Fruit fly (Drosophila melanogaster) whole organism, embryonic: ENCODE results near the gene Ankle2.

ENCODE experiments used
- ATbp ChIP-seq: fragments of 200-800 bp; sonication (Bioruptor generic); optimal IDR thresholded peaks from 2 replicates; lab custom pipeline; 2017; ENCODE audit warnings: missing biosample characterization, mild to moderate bottlenecking, missing genetic modification characterization, missing genetic modification reagents
- B-H2 ChIP-seq: fragments of 200-800 bp; sonication (Bioruptor generic); optimal IDR thresholded peaks from 2 replicates; lab custom pipeline; 2018; ENCODE audit warnings: missing biosample characterization, mild to moderate bottlenecking, missing genetic modification characterization
- BtbVII ChIP-seq: fragments of 200-800 bp; sonication (Bioruptor generic); optimal IDR thresholded peaks from 3 replicates; lab custom pipeline; 2017; ENCODE audit warnings: missing biosample characterization, mild to moderate bottlenecking, missing genetic modification characterization
- Bteb2 ChIP-seq: fragments of 200-800 bp; sonication (Bioruptor generic); optimal IDR thresholded peaks from 2 replicates; lab custom pipeline; 2016; ENCODE audit warnings: missing biosample characterization, missing genetic modification characterization
- CG10959 ChIP-seq: fragments of 200-800 bp; sonication (Bioruptor generic); IDR thresholded peaks from 2 replicates; pipeline ENCODE4 v1.3.6; 2022; ENCODE audit warnings: missing biosample characterization, missing genetic modification characterization
- CG11696 ChIP-seq: fragments of 200-800 bp; sonication (Bioruptor generic); IDR thresholded peaks from 2 replicates; pipeline ENCODE4 v1.3.6; 2022; ENCODE audit warnings: missing biosample characterization, missing genetic modification characterization
- CG15514 ChIP-seq: fragments of 200-800 bp; sonication (Bioruptor generic); optimal IDR thresholded peaks from 3 replicates; lab custom pipeline; 2017; ENCODE audit warnings: missing biosample characterization, missing genetic modification characterization, mild to moderate bottlenecking, moderate library complexity, missing genetic modification reagents
- CG1603 ChIP-seq: fragments of 200-800 bp; sonication (Bioruptor generic); optimal IDR thresholded peaks from 2 replicates; lab custom pipeline; 2019; ENCODE audit warnings: missing biosample characterization, mild to moderate bottlenecking, missing genetic modification characterization, moderate library complexity
- CG2199 ChIP-seq: fragments of 200-800 bp; sonication (Bioruptor generic); IDR thresholded peaks from 3 replicates; pipeline ENCODE4 v1.3.6; 2022; ENCODE audit warnings: missing biosample characterization, missing genetic modification characterization
- CG32532 ChIP-seq: fragments of 200-800 bp; sonication (Bioruptor generic); IDR thresholded peaks from 2 replicates; pipeline ENCODE4 v1.3.6; 2022; ENCODE audit warnings: missing biosample characterization, missing genetic modification characterization
- CG34376 ChIP-seq: fragments of 200-800 bp; sonication (Bioruptor generic); optimal IDR thresholded peaks from 2 replicates; lab custom pipeline; 2018; ENCODE audit warnings: missing biosample characterization, mild to moderate bottlenecking, missing genetic modification characterization
- CG6683 ChIP-seq: fragments of 200-800 bp; sonication (Bioruptor generic); optimal IDR thresholded peaks from 2 replicates; lab custom pipeline; 2017; ENCODE audit warnings: missing biosample characterization, mild to moderate bottlenecking, missing genetic modification characterization, missing genetic modification reagents
- CG6689 ChIP-seq: fragments of 200-800 bp; sonication (Bioruptor generic); IDR thresholded peaks from 2 replicates; pipeline ENCODE4 v1.3.6; 2022; ENCODE audit warnings: missing biosample characterization, missing genetic modification characterization
- CG9215 ChIP-seq: fragments of 200-800 bp; sonication (Bioruptor generic); IDR thresholded peaks from 2 replicates; pipeline ENCODE4 v1.3.6; 2022; ENCODE audit warnings: missing biosample characterization, missing genetic modification characterization
- D19B ChIP-seq: fragments of 200-800 bp; sonication (Bioruptor generic); optimal IDR thresholded peaks from 2 replicates; lab custom pipeline; 2017; ENCODE audit warnings: missing biosample characterization, mild to moderate bottlenecking, missing genetic modification characterization
- Dip2 ChIP-seq: fragments of 200-800 bp; sonication (Bioruptor generic); IDR thresholded peaks from 2 replicates; pipeline ENCODE4 v1.3.6; 2022; ENCODE audit warnings: missing biosample characterization, missing genetic modification characterization
- Dip3 ChIP-seq: fragments of 200-800 bp; sonication (Bioruptor generic); optimal IDR thresholded peaks from 3 replicates; lab custom pipeline; 2016; ENCODE audit warnings: missing biosample characterization, missing genetic modification characterization
- Doc3 ChIP-seq: fragments of 200-800 bp; sonication (Bioruptor generic); IDR thresholded peaks from 3 replicates; pipeline ENCODE4 v1.3.6; 2022; ENCODE audit warnings: missing biosample characterization, missing genetic modification characterization; ENCODE audit not compliant: partially characterized antibody
- Eip74EF ChIP-seq, 2 experiments: fragments of 200-800 bp in 1 of 2; fragments of >200 bp in 1 of 2; sonication (Bioruptor generic) in 1 of 2; optimal IDR thresholded peaks; 2 replicates each; lab custom pipeline; 2017 to 2019; ENCODE audit warnings: missing biosample characterization in 2 of 2, missing genetic modification characterization in 2 of 2, mild to moderate bottlenecking in 1 of 2, moderate library complexity in 1 of 2
- Gsc ChIP-seq: fragments of 200-800 bp; sonication (Bioruptor generic); IDR thresholded peaks from 2 replicates; pipeline ENCODE4 v1.3.6; 2022; ENCODE audit warnings: missing biosample characterization, missing genetic modification characterization
- HLH3B ChIP-seq: fragments of 200-800 bp; sonication (Bioruptor generic); IDR thresholded peaks from 2 replicates; pipeline ENCODE4 v1.3.6; 2022; ENCODE audit warnings: missing biosample characterization, missing genetic modification characterization
- Lpt ChIP-seq: fragments of >200 bp; optimal IDR thresholded peaks from 2 replicates; lab custom pipeline; 2018; ENCODE audit warnings: missing biosample characterization, missing genetic modification characterization
- NK7.1 ChIP-seq: fragments of 200-800 bp; sonication (Bioruptor generic); optimal IDR thresholded peaks from 3 replicates; lab custom pipeline; 2016; ENCODE audit warnings: missing biosample characterization, missing genetic modification characterization
- Nf-YB ChIP-seq: fragments of 200-800 bp; sonication (Bioruptor generic); optimal IDR thresholded peaks from 3 replicates; lab custom pipeline; 2019; ENCODE audit warnings: missing biosample characterization, mild to moderate bottlenecking, missing genetic modification characterization, moderate library complexity
- Poxn ChIP-seq: fragments of 200-800 bp; sonication (Bioruptor generic); IDR thresholded peaks from 2 replicates; pipeline ENCODE4 v1.3.6; 2022; ENCODE audit warnings: missing biosample characterization, missing genetic modification characterization
- Ptx1 ChIP-seq: fragments of 200-800 bp; sonication (Bioruptor generic); IDR thresholded peaks from 2 replicates; pipeline ENCODE4 v1.3.6; 2022; ENCODE audit warnings: missing biosample characterization, missing genetic modification characterization
- Rx ChIP-seq: fragments of 200-800 bp; sonication (Bioruptor generic); IDR thresholded peaks from 2 replicates; pipeline ENCODE4 v1.3.6; 2022; ENCODE audit warnings: missing biosample characterization, missing genetic modification characterization
- Trl ChIP-seq, 3 experiments: fragments of >200 bp in 2 of 3; fragments of 200-800 bp in 1 of 3; sonication (Bioruptor generic) in 1 of 3; optimal IDR thresholded peaks; 2 replicates in 1 of 3; 3 replicates in 2 of 3; lab custom pipeline; 2016 to 2017; ENCODE audit warnings: missing biosample characterization in 1 of 3, missing genetic modification characterization in 1 of 3
- Xbp1 ChIP-seq: fragments of 200-800 bp; sonication (Bioruptor generic); optimal IDR thresholded peaks from 3 replicates; lab custom pipeline; 2016; ENCODE audit warnings: missing biosample characterization, mild to moderate bottlenecking, missing genetic modification characterization
- Xrp1 ChIP-seq: fragments of 200-800 bp; sonication (Bioruptor generic); IDR thresholded peaks from 2 replicates; pipeline ENCODE4 v1.3.6; 2022; ENCODE audit warnings: missing biosample characterization, missing genetic modification characterization
- abd-A ChIP-seq: fragments of 200-800 bp; sonication (Bioruptor generic); optimal IDR thresholded peaks from 3 replicates; lab custom pipeline; 2019; ENCODE audit warnings: missing biosample characterization, mild to moderate bottlenecking, missing genetic modification characterization, moderate library complexity
- ash1 ChIP-seq: fragments of 200-800 bp; sonication (Bioruptor generic); optimal IDR thresholded peaks from 2 replicates; lab custom pipeline; 2018; ENCODE audit warnings: missing biosample characterization, mild to moderate bottlenecking, missing genetic modification characterization
- btn ChIP-seq: fragments of 200-800 bp; sonication (Bioruptor generic); optimal IDR thresholded peaks from 2 replicates; lab custom pipeline; 2016; ENCODE audit warnings: missing biosample characterization, missing genetic modification characterization
- chinmo ChIP-seq: fragments of 200-800 bp; sonication (Bioruptor generic); IDR thresholded peaks from 4 replicates; pipeline ENCODE4 v1.3.6; 2022; ENCODE audit warnings: missing biosample characterization, missing genetic modification characterization; ENCODE audit not compliant: partially characterized antibody
- disco-r ChIP-seq: fragments of 200-800 bp; sonication (Bioruptor generic); optimal IDR thresholded peaks from 2 replicates; lab custom pipeline; 2016; ENCODE audit warnings: missing biosample characterization, missing genetic modification characterization
- en ChIP-seq: fragments of 200-800 bp; sonication (Bioruptor generic); optimal IDR thresholded peaks from 2 replicates; lab custom pipeline; 2016; ENCODE audit warnings: missing biosample characterization, missing genetic modification characterization
- esg ChIP-seq: fragments of 200-800 bp; sonication (Bioruptor generic); conservative IDR thresholded peaks from 2 replicates; pipeline ENCODE4 v1.3.6; 2022; ENCODE audit warnings: missing biosample characterization, missing genetic modification characterization
- fru ChIP-seq: fragments of >200 bp; optimal IDR thresholded peaks from 2 replicates; lab custom pipeline; 2017
- gfzf ChIP-seq: fragments of 200-800 bp; sonication (Bioruptor generic); optimal IDR thresholded peaks from 2 replicates; lab custom pipeline; 2016; ENCODE audit warnings: missing biosample characterization, mild to moderate bottlenecking, missing genetic modification characterization, moderate library complexity
- jing ChIP-seq: fragments of 200-800 bp; sonication (Bioruptor generic); optimal IDR thresholded peaks from 2 replicates; lab custom pipeline; 2018; ENCODE audit warnings: missing biosample characterization, mild to moderate bottlenecking, missing genetic modification characterization
- ken ChIP-seq: fragments of 200-800 bp; sonication (Bioruptor generic); IDR thresholded peaks from 3 replicates; pipeline ENCODE4 v1.3.6; 2022; ENCODE audit warnings: missing biosample characterization, missing genetic modification characterization
- lmd ChIP-seq: fragments of 200-800 bp; sonication (Bioruptor generic); IDR thresholded peaks from 2 replicates; pipeline ENCODE4 v1.3.6; 2022; ENCODE audit warnings: missing biosample characterization, missing genetic modification characterization
- lola ChIP-seq, 3 experiments: fragments of >200 bp in 2 of 3; fragments of 200-800 bp in 1 of 3; sonication (Bioruptor generic) in 1 of 3; optimal IDR thresholded peaks; 2 replicates each; lab custom pipeline; 2017 to 2019; ENCODE audit warnings: missing biosample characterization in 3 of 3, missing genetic modification characterization in 3 of 3, mild to moderate bottlenecking in 1 of 3, moderate library complexity in 1 of 3
- maf-S ChIP-seq: fragments of 200-800 bp; sonication (Bioruptor generic); optimal IDR thresholded peaks from 2 replicates; lab custom pipeline; 2016; ENCODE audit warnings: missing biosample characterization, missing genetic modification characterization
- nmo ChIP-seq: fragments of 200-800 bp; sonication (Bioruptor generic); optimal IDR thresholded peaks from 2 replicates; lab custom pipeline; 2018; ENCODE audit warnings: missing biosample characterization, mild to moderate bottlenecking, missing genetic modification characterization, moderate library complexity
- sc ChIP-seq, 3 experiments: fragments of >200 bp in 2 of 3; fragments of 200-800 bp in 1 of 3; sonication (Bioruptor generic) in 1 of 3; optimal IDR thresholded peaks; 2 replicates in 2 of 3; 3 replicates in 1 of 3; lab custom pipeline; 2017; ENCODE audit warnings: mild to moderate bottlenecking in 1 of 3, missing biosample characterization in 1 of 3, missing genetic modification characterization in 1 of 3, missing genetic modification reagents in 1 of 3
- sima ChIP-seq: fragments of 200-800 bp; sonication (Bioruptor generic); optimal IDR thresholded peaks from 2 replicates; lab custom pipeline; 2016; ENCODE audit warnings: missing biosample characterization, missing genetic modification characterization
- ssp ChIP-seq: fragments of 200-800 bp; sonication (Bioruptor generic); IDR thresholded peaks from 2 replicates; pipeline ENCODE4 v1.3.6; 2022; ENCODE audit warnings: missing biosample characterization, missing genetic modification characterization
- twi ChIP-seq: fragments of 200-800 bp; optimal IDR thresholded peaks from 2 replicates; lab custom pipeline; 2019; ENCODE audit warnings: missing biosample characterization, mild to moderate bottlenecking, missing genetic modification characterization, moderate library complexity
- zfh2 ChIP-seq: fragments of 200-800 bp; sonication (Bioruptor generic); optimal IDR thresholded peaks from 2 replicates; lab custom pipeline; 2016; ENCODE audit warnings: missing biosample characterization, missing genetic modification characterization

Ankle2 gene

dm6 chrX:17595822-17596221, 16.8 kb upstream of the Ankle2 start (continued):
- TF ChIP-seq CG15514 (GFP tag; lab: Kevin White, UChicago) (peak; percentile 69), BtbVII (GFP tag; lab: Kevin White, UChicago) (peak; percentile 75), Trl (optimal IDR thresholded peaks at IDR 0.05; lab: Kevin White, UChicago) (no peak), Trl (GFP tag; optimal IDR thresholded peaks at IDR 0.05; lab: Kevin White, UChicago) (peak; percentile 41), CG6689 (peak; percentile 81), en (GFP tag; lab: Kevin White, UChicago) (no peak), CG34376 (peak; percentile 27), D19B (GFP tag; lab: Kevin White, UChicago) (peak; percentile 98), sima (GFP tag; lab: Kevin White, UChicago) (no peak), lola (GFP tag; optimal IDR thresholded peaks at IDR 0.05; lab: Kevin White, UChicago) (no peak), CG1603 (tag; lab: Kevin White, UChicago) (no peak), fru (no peak), Gsc (GFP tag; lab: Robert Waterston, UW) (peak; percentile 47; the same call in 1 of the 2 replicates), ash1 (no peak), Bteb2 (GFP tag; lab: Kevin White, UChicago) (peak; percentile 67), CG32532 (GFP tag; lab: Robert Waterston, UW) (peak; percentile 90), gfzf (GFP tag; lab: Kevin White, UChicago) (no peak), lmd (GFP tag; lab: Robert Waterston, UW) (peak; percentile 89), Xbp1 (GFP tag; lab: Kevin White, UChicago) (peak; percentile 72), HLH3B (GFP tag; lab: Robert Waterston, UW) (peak; percentile 76), Rx (GFP tag; lab: Robert Waterston, UW) (peak; percentile 71), disco-r (GFP tag; lab: Kevin White, UChicago) (peak; percentile 12), btn (GFP tag; lab: Kevin White, UChicago) (no peak), ken (peak; percentile 53; the same call in 1 of the 3 replicates), B-H2 (no peak), nmo (peak; percentile 59), CG11696 (peak; percentile 49; the same call in 1 of the 2 replicates), CG2199 (GFP tag; lab: Robert Waterston, UW) (no peak), twi (peak; percentile 5), Dip2 (no peak), esg (GFP tag; lab: Robert Waterston, UW) (peak; percentile 81), Ptx1 (GFP tag; lab: Robert Waterston, UW) (peak; percentile 84), sc (optimal IDR thresholded peaks at IDR 0.05; lab: Kevin White, UChicago) (no peak), sc (GFP tag; optimal IDR thresholded peaks at IDR 0.05; lab: Kevin White, UChicago) (peak; percentile 32), CG10959 (GFP tag; lab: Robert Waterston, UW) (peak; percentile 57), NK7.1 (no peak), maf-S (GFP tag; lab: Kevin White, UChicago) (peak; percentile 18), Dip3 (GFP tag; lab: Kevin White, UChicago) (peak; percentile 73), jing (GFP tag; lab: Kevin White, UChicago) (no peak), ATbp (GFP tag; lab: Kevin White, UChicago) (peak; percentile 52), Xrp1 (peak; percentile 86), chinmo (peak; percentile 23; the same call in 1 of the 4 replicates), Eip74EF (GFP tag; optimal IDR thresholded peaks at IDR 0.05; lab: Kevin White, UChicago) (no peak), Poxn (GFP tag; lab: Robert Waterston, UW) (peak; percentile 75), Doc3 (GFP tag; lab: Robert Waterston, UW) (no peak), ssp (GFP tag; lab: Robert Waterston, UW) (peak; percentile 69), CG9215 (GFP tag; lab: Robert Waterston, UW) (peak; percentile 68), CG6683 (GFP tag; lab: Kevin White, UChicago) (peak; percentile 62), Lpt (no peak), Nf-YB (GFP tag; lab: Kevin White, UChicago) (peak; percentile 32), abd-A (tag; lab: Kevin White, UChicago) (no peak), zfh2 (peak; percentile 76)
